Worm (Caenorhabditis elegans): ENCODE data around the gene clec-165.

clec-165 gene

ce11 chrIV:1212357-1212756, 34.3 kb downstream of the clec-165 start:
- TF ChIP-seq egl-27 (tag; optimal IDR thresholded peaks at IDR 0.05) = no peak

- no peak for TF ChIP-seq egl-27 (tag; optimal IDR thresholded peaks at IDR 0.05)
- TF ChIP-seq nhr-43 (tag; optimal IDR thresholded peaks at IDR 0.05; ENCODE audit: poor library complexity, severe bottlenecking) = no peak
- TF ChIP-seq snpc-4 (tag; optimal IDR thresholded peaks at IDR 0.05) = peak; percentile 48
- peak; percentile 60 for TF ChIP-seq elt-2 (tag; optimal IDR thresholded peaks at IDR 0.05)
- no peak for TF ChIP-seq zag-1 (tag; optimal IDR thresholded peaks at IDR 0.05)
- peak; percentile 10 for TF ChIP-seq pqm-1 (tag; optimal IDR thresholded peaks at IDR 0.05)
- TF ChIP-seq ceh-9 (tag; optimal IDR thresholded peaks at IDR 0.05) = no peak
- no peak for TF ChIP-seq lin-15B (tag; optimal IDR thresholded peaks at IDR 0.05)
- no peak for TF ChIP-seq R02D3.7 (tag; optimal IDR thresholded peaks at IDR 0.05)
These were observed 34.8 kb downstream of the clec-165 start for ce11 chrIV:1211902-1212301.

ce11 chrIV:1209813-1210212, 36.9 kb downstream of the clec-165 start:
- TF ChIP-seq ceh-82 (tag; optimal IDR thresholded peaks at IDR 0.05) (no peak), nhr-23 (tag; optimal IDR thresholded peaks at IDR 0.05) (no peak), elt-3 (tag; optimal IDR thresholded peaks at IDR 0.05) (no peak), pqm-1 (tag; optimal IDR thresholded peaks at IDR 0.05) (no peak), nfya-1 (tag; optimal IDR thresholded peaks at IDR 0.05; ENCODE audit: insufficient read depth) (no peak), pha-4 (tag; optimal IDR thresholded peaks at IDR 0.05) (no peak), R02D3.7 (tag; optimal IDR thresholded peaks at IDR 0.05) (no peak), lin-39 (tag; optimal IDR thresholded peaks at IDR 0.05) (no peak), eor-1 (tag; optimal IDR thresholded peaks at IDR 0.05) (no peak), ztf-4 (tag; optimal IDR thresholded peaks at IDR 0.05) (no peak), elt-1 (tag; optimal IDR thresholded peaks at IDR 0.05) (no peak)

DNA sequence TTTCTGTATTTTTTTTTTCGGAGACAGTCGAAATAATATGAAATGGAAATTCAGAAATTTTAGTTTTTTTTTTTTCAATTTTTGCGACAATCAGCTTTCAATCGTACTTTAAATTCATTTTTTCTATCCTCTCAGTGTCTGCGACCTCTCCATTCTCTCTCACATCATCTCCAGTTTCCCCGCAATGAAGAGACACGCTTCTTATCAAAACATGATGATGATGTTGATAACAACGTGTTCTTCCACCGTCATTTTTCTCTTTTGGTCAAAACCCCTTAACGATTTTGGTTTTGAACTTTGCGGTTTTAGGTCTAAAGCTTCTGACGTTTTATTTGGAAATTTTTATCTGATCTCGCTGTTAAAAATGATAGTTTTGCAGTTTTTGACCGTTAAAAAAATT, 37.4 kb downstream of the clec-165 start:
- TF ChIP-seq nhr-28 (tag; optimal IDR thresholded peaks at IDR 0.05) = no peak
- no peak for TF ChIP-seq elt-2 (tag; optimal IDR thresholded peaks at IDR 0.05)

- no peak for TF ChIP-seq nhr-67 (tag; optimal IDR thresholded peaks at IDR 0.05)
- no peak for TF ChIP-seq elt-1 (tag; optimal IDR thresholded peaks at IDR 0.05)
- TF ChIP-seq ZK546.5 (tag; optimal IDR thresholded peaks at IDR 0.05) = no peak
- no peak for TF ChIP-seq ceh-9 (tag; optimal IDR thresholded peaks at IDR 0.05)
- no peak for TF ChIP-seq jun-1 (tag; optimal IDR thresholded peaks at IDR 0.05)
- no peak for TF ChIP-seq fos-1 (tag; optimal IDR thresholded peaks at IDR 0.05)
- no peak for TF ChIP-seq ama-1 (optimal IDR thresholded peaks at IDR 0.05)
- TF ChIP-seq nhr-76 (tag; optimal IDR thresholded peaks at IDR 0.05) = no peak
- no peak for TF ChIP-seq aly-2 (tag; optimal IDR thresholded peaks at IDR 0.05)
- TF ChIP-seq unc-39 (tag; optimal IDR thresholded peaks at IDR 0.05) = no peak
- TF ChIP-seq ztf-4 (tag; optimal IDR thresholded peaks at IDR 0.05) = no peak
These were observed 38.7 kb downstream of the clec-165 start, which contains the start of gene dsl-1 for ce11 chrIV:1207980-1208379. Gene dsl-1, minus strand, starts transcription at chrIV:1208080.

ce11 chrIV:1204870-1205269, 41.8 kb downstream of the clec-165 start, which contains the start of gene dsl-2:
Gene dsl-2, minus strand, starts transcription at chrIV:1204970.
- TF ChIP-seq ceh-16 (tag; optimal IDR thresholded peaks at IDR 0.05) (no peak), fkh-2 (tag; optimal IDR thresholded peaks at IDR 0.05) (no peak), unc-62 (GFP tag; optimal IDR thresholded peaks at IDR 0.05) (no peak), nhr-43 (tag; optimal IDR thresholded peaks at IDR 0.05; ENCODE audit: poor library complexity, severe bottlenecking) (no peak), nhr-28 (tag; optimal IDR thresholded peaks at IDR 0.05) (no peak), lin-15B (tag; optimal IDR thresholded peaks at IDR 0.05) (no peak), pha-4 (tag; optimal IDR thresholded peaks at IDR 0.05) (no peak), ZK546.5 (tag; optimal IDR thresholded peaks at IDR 0.05) (no peak)

DNA sequence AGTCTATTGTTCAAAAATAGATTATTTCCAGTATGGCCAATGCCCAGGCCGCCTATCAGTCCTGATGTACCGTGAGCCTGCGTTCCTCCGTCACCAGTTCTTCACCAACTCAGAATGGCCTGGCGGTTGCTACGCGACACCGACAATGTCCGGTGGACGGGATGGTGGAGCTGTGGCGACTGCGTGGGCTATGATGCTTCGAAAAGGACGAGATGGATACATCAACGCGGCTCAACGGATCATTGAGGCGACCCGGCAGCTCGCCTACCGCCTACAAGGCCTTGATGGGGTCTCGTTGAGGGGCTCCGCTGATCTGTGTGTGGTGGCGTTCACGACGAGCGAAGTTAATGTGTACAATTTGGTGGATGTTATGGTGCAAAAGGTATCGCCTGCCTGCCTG, 47.2 kb downstream of the clec-165 start:
- TF ChIP-seq snpc-4 (tag; optimal IDR thresholded peaks at IDR 0.05) (no peak), lin-15B (tag; optimal IDR thresholded peaks at IDR 0.05) (no peak), nhr-237 (tag; optimal IDR thresholded peaks at IDR 0.05) (no peak)
